Fruit fly (Drosophila melanogaster) whole organism, embryonic: ENCODE measurements around the gene Cyp4ac3.

ENCODE experiments used
- CG10543 ChIP-seq: fragments of 200-800 bp; sonication (Bioruptor generic); optimal IDR thresholded peaks from 3 replicates; lab custom pipeline; 2017; ENCODE audit warnings: missing biosample characterization, mild to moderate bottlenecking, missing genetic modification characterization, moderate library complexity
- CG10979 ChIP-seq: fragments of 200-800 bp; sonication (Bioruptor generic); optimal IDR thresholded peaks from 2 replicates; lab custom pipeline; 2018; ENCODE audit warnings: missing biosample characterization, mild to moderate bottlenecking, missing genetic modification characterization, moderate library complexity
- CG11456 ChIP-seq: fragments of 200-800 bp; sonication (Bioruptor generic); IDR thresholded peaks from 3 replicates; pipeline ENCODE4 v1.3.6; 2022; ENCODE audit warnings: missing biosample characterization, missing genetic modification characterization
- CG14441 ChIP-seq: fragments of 200-800 bp; sonication (Bioruptor generic); IDR thresholded peaks from 2 replicates; pipeline ENCODE4 v1.3.6; 2022; ENCODE audit warnings: missing biosample characterization, missing genetic modification characterization
- CG1792 ChIP-seq: fragments of 200-800 bp; sonication (Bioruptor generic); optimal IDR thresholded peaks from 2 replicates; lab custom pipeline; 2016; ENCODE audit warnings: missing biosample characterization, missing genetic modification characterization
- CG2199 ChIP-seq: fragments of 200-800 bp; sonication (Bioruptor generic); IDR thresholded peaks from 3 replicates; pipeline ENCODE4 v1.3.6; 2022; ENCODE audit warnings: missing biosample characterization, missing genetic modification characterization
- CG2875 ChIP-seq: fragments of 200-800 bp; sonication (Bioruptor generic); optimal IDR thresholded peaks from 2 replicates; lab custom pipeline; 2017; ENCODE audit warnings: missing biosample characterization, mild to moderate bottlenecking, missing genetic modification characterization, missing genetic modification reagents
- CG32772 ChIP-seq: fragments of 200-800 bp; sonication (Bioruptor generic); IDR thresholded peaks from 2 replicates; pipeline ENCODE4 v1.3.6; 2022; ENCODE audit warnings: missing biosample characterization, missing genetic modification characterization
- CG4360 ChIP-seq: fragments of 200-800 bp; sonication (Bioruptor generic); IDR thresholded peaks from 2 replicates; pipeline ENCODE4 v1.3.6; 2022; ENCODE audit warnings: missing biosample characterization, missing genetic modification characterization
- CG7745 ChIP-seq: fragments of 200-800 bp; sonication (Bioruptor generic); optimal IDR thresholded peaks from 2 replicates; lab custom pipeline; 2018; ENCODE audit warnings: missing biosample characterization, mild to moderate bottlenecking, missing genetic modification characterization, moderate library complexity
- CG8359 ChIP-seq: fragments of 200-800 bp; sonication (Bioruptor generic); optimal IDR thresholded peaks from 2 replicates; lab custom pipeline; 2017; ENCODE audit warnings: missing biosample characterization, mild to moderate bottlenecking, missing genetic modification characterization, borderline replicate concordance
- CG9609 ChIP-seq: fragments of 200-800 bp; sonication (Bioruptor generic); optimal IDR thresholded peaks from 3 replicates; lab custom pipeline; 2016; ENCODE audit warnings: missing biosample characterization, missing genetic modification characterization
- CG9876 ChIP-seq: fragments of 200-800 bp; sonication (Bioruptor generic); optimal IDR thresholded peaks from 2 replicates; lab custom pipeline; 2016; ENCODE audit warnings: missing biosample characterization, missing genetic modification characterization
- Dad ChIP-seq: fragments of 200-800 bp; sonication (Bioruptor generic); optimal IDR thresholded peaks from 3 replicates; lab custom pipeline; 2016; ENCODE audit warnings: missing biosample characterization, missing genetic modification characterization
- Ets65A ChIP-seq: fragments of 200-800 bp; sonication (Bioruptor generic); peaks from one replicate; lab custom pipeline; 2016; ENCODE audit warnings: missing biosample characterization, missing genetic modification characterization
- Fer2 ChIP-seq: fragments of 200-800 bp; sonication (Bioruptor generic); optimal IDR thresholded peaks from 2 replicates; lab custom pipeline; 2018; ENCODE audit warnings: missing biosample characterization, mild to moderate bottlenecking, missing genetic modification characterization, moderate library complexity
- H2.0 ChIP-seq: fragments of 200-800 bp; sonication (Bioruptor generic); IDR thresholded peaks from 2 replicates; pipeline ENCODE4 v1.3.6; 2022; ENCODE audit warnings: missing biosample characterization, missing genetic modification characterization
- HLHmδ ChIP-seq: fragments of 200-800 bp; sonication (Bioruptor generic); optimal IDR thresholded peaks from 2 replicates; lab custom pipeline; 2018; ENCODE audit warnings: missing biosample characterization, mild to moderate bottlenecking, missing genetic modification characterization, moderate library complexity
- Hey ChIP-seq: fragments of 200-800 bp; sonication (Bioruptor generic); optimal IDR thresholded peaks from 3 replicates; lab custom pipeline; 2018; ENCODE audit warnings: missing biosample characterization, mild to moderate bottlenecking, missing genetic modification characterization
- Hr78 ChIP-seq, 2 experiments: fragments of 200-800 bp in 1 of 2; fragments of >200 bp in 1 of 2; sonication (Bioruptor generic) in 1 of 2; optimal IDR thresholded peaks; 2 replicates each; lab custom pipeline; 2017 to 2019; ENCODE audit warnings: missing biosample characterization in 2 of 2, missing genetic modification characterization in 2 of 2, mild to moderate bottlenecking in 1 of 2, moderate library complexity in 1 of 2
- Kr ChIP-seq: fragments of 200-800 bp; sonication (Bioruptor generic); optimal IDR thresholded peaks from 2 replicates; lab custom pipeline; 2017; ENCODE audit warnings: missing biosample characterization, mild to moderate bottlenecking, missing genetic modification characterization
- Lim3 ChIP-seq: fragments of 200-800 bp; sonication (Bioruptor generic); IDR thresholded peaks from 2 replicates; pipeline ENCODE4 v1.3.6; 2022; ENCODE audit warnings: missing biosample characterization, missing genetic modification characterization
- MBD-R2 ChIP-seq: fragments of 200-800 bp; sonication (Bioruptor generic); IDR thresholded peaks from 2 replicates; pipeline ENCODE4 v1.3.6; 2022; ENCODE audit warnings: missing biosample characterization, missing genetic modification characterization
- MTF-1 ChIP-seq: fragments of 200-800 bp; sonication (Bioruptor generic); optimal IDR thresholded peaks from 2 replicates; lab custom pipeline; 2018; ENCODE audit warnings: missing biosample characterization, mild to moderate bottlenecking, missing genetic modification characterization, borderline replicate concordance
- Med ChIP-seq: fragments of 200-800 bp; sonication (Bioruptor generic); peaks from one replicate; lab custom pipeline; 2016; ENCODE audit warnings: missing biosample characterization, missing genetic modification characterization, mild to moderate bottlenecking, inconsistent platforms, moderate library complexity
- Myb ChIP-seq: fragments of 200-800 bp; sonication (Bioruptor generic); optimal IDR thresholded peaks from 2 replicates; lab custom pipeline; 2016; ENCODE audit warnings: missing biosample characterization, missing genetic modification characterization
- Sox100B ChIP-seq: fragments of 200-800 bp; sonication (Bioruptor generic); optimal IDR thresholded peaks from 3 replicates; lab custom pipeline; 2018; ENCODE audit warnings: missing biosample characterization, mild to moderate bottlenecking, missing genetic modification characterization
- Sry-β ChIP-seq: fragments of 200-800 bp; sonication (Bioruptor generic); optimal IDR thresholded peaks from 2 replicates; lab custom pipeline; 2018; ENCODE audit warnings: missing biosample characterization, mild to moderate bottlenecking, missing genetic modification characterization, moderate library complexity
- Stat92E ChIP-seq, 3 experiments: fragments of >200 bp in 2 of 3; fragments of 200-800 bp in 1 of 3; sonication (Bioruptor generic) in 1 of 3; optimal IDR thresholded peaks; 2 replicates each; lab custom pipeline; 2017 to 2019; ENCODE audit warnings: missing biosample characterization in 3 of 3, missing genetic modification characterization in 3 of 3, mild to moderate bottlenecking in 1 of 3, moderate library complexity in 1 of 3
- abd-A ChIP-seq: fragments of 200-800 bp; sonication (Bioruptor generic); optimal IDR thresholded peaks from 3 replicates; lab custom pipeline; 2019; ENCODE audit warnings: missing biosample characterization, mild to moderate bottlenecking, missing genetic modification characterization, moderate library complexity
- cad ChIP-seq: fragments of >200 bp; optimal IDR thresholded peaks from 2 replicates; lab custom pipeline; 2017; ENCODE audit warnings: missing biosample characterization, missing genetic modification characterization
- crc ChIP-seq: fragments of 200-800 bp; sonication (Bioruptor generic); optimal IDR thresholded peaks from 2 replicates; lab custom pipeline; 2016; ENCODE audit warnings: missing biosample characterization, missing genetic modification characterization
- da ChIP-seq: fragments of 200-800 bp; sonication (Bioruptor generic); optimal IDR thresholded peaks from 2 replicates; lab custom pipeline; 2016; ENCODE audit warnings: missing biosample characterization, missing genetic modification characterization
- eve ChIP-seq, 2 experiments: fragments of >200 bp; optimal IDR thresholded peaks; 2 replicates each; lab custom pipeline; 2017; ENCODE audit warnings: missing biosample characterization in 2 of 2, missing genetic modification characterization in 2 of 2
- fd102C ChIP-seq: fragments of 200-800 bp; sonication (Bioruptor generic); optimal IDR thresholded peaks from 2 replicates; lab custom pipeline; 2018; ENCODE audit warnings: missing biosample characterization, mild to moderate bottlenecking, missing genetic modification characterization, moderate library complexity
- grn ChIP-seq: fragments of 200-800 bp; sonication (Bioruptor generic); optimal IDR thresholded peaks from 3 replicates; lab custom pipeline; 2017; ENCODE audit warnings: missing biosample characterization, missing genetic modification characterization
- insv ChIP-seq, 2 experiments: fragments of 200-800 bp; sonication (Bioruptor generic); optimal IDR thresholded peaks; 3 replicates each; lab custom pipeline; 2016 to 2018; ENCODE audit warnings: missing biosample characterization in 2 of 2, missing genetic modification characterization in 2 of 2
- nom ChIP-seq: fragments of 200-800 bp; sonication (Bioruptor generic); optimal IDR thresholded peaks from 2 replicates; lab custom pipeline; 2017; ENCODE audit warnings: missing biosample characterization, missing genetic modification characterization, mild to moderate bottlenecking, moderate library complexity, missing genetic modification reagents
- odd ChIP-seq: fragments of 200-800 bp; sonication (Bioruptor generic); optimal IDR thresholded peaks from 2 replicates; lab custom pipeline; 2017; ENCODE audit warnings: missing biosample characterization, mild to moderate bottlenecking, missing genetic modification characterization
- pros ChIP-seq: fragments of 200-800 bp; sonication (Bioruptor generic); optimal IDR thresholded peaks from 3 replicates; lab custom pipeline; 2019; ENCODE audit warnings: missing biosample characterization, mild to moderate bottlenecking, missing genetic modification characterization, moderate library complexity
- pum ChIP-seq: fragments of 200-800 bp; sonication (Bioruptor generic); optimal IDR thresholded peaks from 2 replicates; lab custom pipeline; 2016; ENCODE audit warnings: missing biosample characterization, missing genetic modification characterization
- pzg ChIP-seq: fragments of 200-800 bp; sonication (Bioruptor generic); optimal IDR thresholded peaks from 3 replicates; lab custom pipeline; 2018; ENCODE audit warnings: missing biosample characterization, mild to moderate bottlenecking, missing genetic modification characterization, moderate library complexity
- salm ChIP-seq: fragments of 200-800 bp; sonication (Bioruptor generic); optimal IDR thresholded peaks from 2 replicates; lab custom pipeline; 2018; ENCODE audit warnings: missing biosample characterization, mild to moderate bottlenecking, missing genetic modification characterization
- sima ChIP-seq: fragments of 200-800 bp; sonication (Bioruptor generic); optimal IDR thresholded peaks from 2 replicates; lab custom pipeline; 2016; ENCODE audit warnings: missing biosample characterization, missing genetic modification characterization
- sqz ChIP-seq: fragments of 200-800 bp; sonication (Bioruptor generic); optimal IDR thresholded peaks from 3 replicates; lab custom pipeline; 2018; ENCODE audit warnings: missing biosample characterization, mild to moderate bottlenecking, missing genetic modification characterization
- tgo ChIP-seq: fragments of 200-800 bp; sonication (Bioruptor generic); IDR thresholded peaks from 3 replicates; pipeline ENCODE4 v1.3.6; 2022; ENCODE audit warnings: missing biosample characterization, missing genetic modification characterization

The Cyp4ac3 gene

dm6 chr2L:5232967-5233909 lies 35.1 kb upstream of the Cyp4ac3 start (continued):
- TF ChIP-seq pzg (GFP tag; lab: Kevin White, UChicago), result no peak
- TF ChIP-seq CG10543 (GFP tag; lab: Kevin White, UChicago), result peak; percentile 93
- peak; percentile 46 for TF ChIP-seq odd (GFP tag; lab: Kevin White, UChicago)
- no peak for TF ChIP-seq Ets65A
- no peak for TF ChIP-seq Dad (GFP tag; lab: Kevin White, UChicago)
- no peak for TF ChIP-seq Fer2 (tag; lab: Kevin White, UChicago)
- no peak for TF ChIP-seq tgo (GFP tag; lab: Robert Waterston, UW)

- TF ChIP-seq HLHmδ (GFP tag; lab: Kevin White, UChicago) (no peak), CG9609 (GFP tag; lab: Kevin White, UChicago) (no peak), fd102C (GFP tag; lab: Kevin White, UChicago) (no peak), MBD-R2 (GFP tag; lab: Robert Waterston, UW) (no peak), CG8359 (GFP tag; lab: Kevin White, UChicago) (no peak), Hr78 (GFP tag; optimal IDR thresholded peaks at IDR 0.05; lab: Kevin White, UChicago) (no peak), Myb (no peak), Sry-β (GFP tag; lab: Kevin White, UChicago) (no peak), CG14441 (GFP tag; lab: Robert Waterston, UW) (no peak), da (GFP tag; lab: Kevin White, UChicago) (no peak), abd-A (tag; lab: Kevin White, UChicago) (peak; percentile 40), crc (no peak), CG7745 (tag; lab: Kevin White, UChicago) (peak; percentile 80), nom (GFP tag; lab: Kevin White, UChicago) (peak; percentile 48), CG32772 (GFP tag; lab: Robert Waterston, UW) (no peak), Med (GFP tag; lab: Kevin White, UChicago) (no peak), pros (peak; percentile 68), CG4360 (GFP tag; lab: Robert Waterston, UW) (no peak), Stat92E (GFP tag; optimal IDR thresholded peaks at IDR 0.05; lab: Kevin White, UChicago) (peak in 1 of 3 experiments; percentile 70), salm (no peak), sqz (peak; percentile 93), Kr (GFP tag; lab: Kevin White, UChicago) (peak; percentile 74), grn (peak; percentile 86), pum (GFP tag; lab: Kevin White, UChicago) (no peak), H2.0 (GFP tag; lab: Robert Waterston, UW) (no peak), cad (GFP tag; lab: Kevin White, UChicago) (peak; percentile 20), insv (GFP tag; optimal IDR thresholded peaks at IDR 0.05; lab: Kevin White, UChicago) (peak in 1 of 2 experiments; percentile 13), CG1792 (no peak), Lim3 (GFP tag; lab: Robert Waterston, UW) (no peak), CG11456 (GFP tag; lab: Robert Waterston, UW) (no peak), sima (no peak), CG9876 (no peak), Hey (no peak), CG2199 (peak; percentile 77; the same call in 2 of the 3 replicates), CG2875 (GFP tag; lab: Kevin White, UChicago) (no peak), MTF-1 (GFP tag; lab: Kevin White, UChicago) (no peak), Sox100B (GFP tag; lab: Kevin White, UChicago) (no peak), CG10979 (tag; lab: Kevin White, UChicago) (no peak), eve (GFP tag; optimal IDR thresholded peaks at IDR 0.05; lab: Kevin White, UChicago) (peak in 1 of 2 experiments; percentile 49)
Measured at dm6 chr2L:5234714-5235298, 33.5 kb upstream of the Cyp4ac3 start.
